Worm (Caenorhabditis elegans) whole organism, young adult: Measurements from ENCODE around the gene Y22D7AL.9.

Source experiments
- B0019.2 ChIP-seq: fragments of 200-800 bp; sonication (Bioruptor generic); conservative IDR thresholded peaks from 2 replicates; pipeline ENCODE4 v1.3.6; 2022; ENCODE audit warnings: missing genetic modification reagents, missing genetic modification characterization, missing compliant biosample characterization
- F22D6.2 ChIP-seq: sonication (generic microtip); optimal IDR thresholded peaks from 2 replicates; lab custom pipeline; 2016; ENCODE audit warnings: mild to moderate bottlenecking, missing genetic modification characterization, missing compliant biosample characterization
- F23B12.7 ChIP-seq: sonication (generic microtip); optimal IDR thresholded peaks from 2 replicates; lab custom pipeline; 2017; ENCODE audit warnings: missing genetic modification characterization, mild to moderate bottlenecking, missing compliant biosample characterization, antibody characterized with exemption, moderate library complexity; ENCODE audit not compliant: insufficient read depth
- F37B4.10 ChIP-seq: fragments of 200-800 bp; sonication (Bioruptor generic); IDR thresholded peaks from 2 replicates; pipeline ENCODE4 v1.3.6; 2022; ENCODE audit warnings: missing genetic modification characterization, missing compliant biosample characterization
- F49E8.2 ChIP-seq: sonication (generic microtip); optimal IDR thresholded peaks from 3 replicates; lab custom pipeline; 2017; ENCODE audit warnings: missing genetic modification characterization, mild to moderate bottlenecking, missing compliant biosample characterization, antibody characterized with exemption, moderate library complexity; ENCODE audit not compliant: insufficient read depth
- T26A5.8 ChIP-seq: sonication (generic microtip); optimal IDR thresholded peaks from 2 replicates; lab custom pipeline; 2016; ENCODE audit warnings: missing genetic modification characterization, missing compliant biosample characterization
- Y53F4B.3 ChIP-seq: fragments of 200-800 bp; sonication (Bioruptor generic); IDR thresholded peaks from 2 replicates; pipeline ENCODE4 v1.3.6; 2022; ENCODE audit warnings: missing genetic modification reagents, missing genetic modification characterization, missing compliant biosample characterization
- akir-1 ChIP-seq: fragments of 200-800 bp; sonication (Bioruptor generic); optimal IDR thresholded peaks from 2 replicates; lab custom pipeline; 2018; ENCODE audit warnings: mild to moderate bottlenecking, missing genetic modification characterization, moderate library complexity, missing compliant biosample characterization
- aptf-3 ChIP-seq: fragments of 200-800 bp; sonication (Bioruptor generic); IDR thresholded peaks from 2 replicates; pipeline ENCODE4 v1.3.6; 2022; ENCODE audit warnings: missing genetic modification characterization, missing compliant biosample characterization
- atf-7 ChIP-seq: sonication (generic microtip); optimal IDR thresholded peaks from 2 replicates; lab custom pipeline; 2017; ENCODE audit warnings: mild to moderate bottlenecking, missing genetic modification characterization, missing compliant biosample characterization
- attf-3 ChIP-seq: fragments of 200-800 bp; sonication (Bioruptor generic); conservative IDR thresholded peaks from 2 replicates; pipeline ENCODE4 v1.3.6; 2022; ENCODE audit warnings: missing genetic modification reagents, missing genetic modification characterization, missing compliant biosample characterization
- bed-1 ChIP-seq: fragments of 200-800 bp; sonication (Bioruptor generic); IDR thresholded peaks from 2 replicates; pipeline ENCODE4 v1.3.6; 2022; ENCODE audit warnings: missing genetic modification reagents, missing genetic modification characterization, missing compliant biosample characterization
- bed-2 ChIP-seq: fragments of 200-800 bp; sonication (Bioruptor generic); IDR thresholded peaks from 2 replicates; pipeline ENCODE4 v1.3.6; 2022; ENCODE audit warnings: missing genetic modification reagents, missing genetic modification characterization, missing compliant biosample characterization
- ceh-40 ChIP-seq: fragments of 200-800 bp; sonication (Bioruptor generic); IDR thresholded peaks from 2 replicates; pipeline ENCODE4 v1.3.6; 2022; ENCODE audit warnings: missing genetic modification characterization, missing compliant biosample characterization
- die-1 ChIP-seq: sonication (generic microtip); optimal IDR thresholded peaks from 2 replicates; lab custom pipeline; 2016; ENCODE audit warnings: missing genotype, mild to moderate bottlenecking, missing genetic modification characterization, missing compliant biosample characterization
- dpl-1 ChIP-seq: fragments of 150-350 bp; optimal IDR thresholded peaks from 2 replicates; lab custom pipeline; 2014; ENCODE audit warnings: missing biosample characterization, missing genetic modification reagents, missing genetic modification characterization
- egl-18 ChIP-seq: fragments of 200-800 bp; sonication (Bioruptor generic); IDR thresholded peaks from 2 replicates; pipeline ENCODE4 v1.3.6; 2022; ENCODE audit warnings: missing genetic modification reagents, missing genetic modification characterization, missing compliant biosample characterization
- egl-44 ChIP-seq: fragments of 200-800 bp; sonication (Bioruptor generic); IDR thresholded peaks from 2 replicates; pipeline ENCODE4 v1.3.6; 2022; ENCODE audit warnings: missing genetic modification reagents, missing genetic modification characterization, missing compliant biosample characterization
- fkh-3 ChIP-seq: sonication (generic microtip); optimal IDR thresholded peaks from 2 replicates; lab custom pipeline; 2016; ENCODE audit warnings: mild to moderate bottlenecking, missing genetic modification characterization, missing compliant biosample characterization
- hlh-26 ChIP-seq: fragments of 200-800 bp; sonication (Bioruptor generic); conservative IDR thresholded peaks from 2 replicates; pipeline ENCODE4 v1.3.6; 2022; ENCODE audit warnings: missing genetic modification reagents, missing genetic modification characterization, missing compliant biosample characterization
- hmg-1.2 ChIP-seq: fragments of 200-800 bp; sonication (Bioruptor generic); IDR thresholded peaks from 2 replicates; pipeline ENCODE4 v1.3.6; 2022; ENCODE audit warnings: missing genetic modification reagents, missing genetic modification characterization, missing compliant biosample characterization
- hrde-1 ChIP-seq: sonication (generic microtip); optimal IDR thresholded peaks from 2 replicates; lab custom pipeline; 2016; ENCODE audit warnings: missing genetic modification characterization, mild to moderate bottlenecking, missing compliant biosample characterization, moderate library complexity, missing genotype, missing genetic modification reagents, borderline replicate concordance
- lin-26 ChIP-seq: fragments of 200-800 bp; sonication (Bioruptor generic); IDR thresholded peaks from 2 replicates; pipeline ENCODE4 v1.3.6; 2022; ENCODE audit warnings: missing genetic modification reagents, missing genetic modification characterization, missing compliant biosample characterization
- lin-35 ChIP-seq, 3 experiments: fragments of 150-350 bp in 2 of 3; sonication (generic microtip) in 1 of 3; optimal IDR thresholded peaks; 2 replicates each; lab custom pipeline; 2014 to 2018; ENCODE audit warnings: missing biosample characterization in 3 of 3, missing genetic modification characterization in 3 of 3, missing genetic modification reagents in 3 of 3
- lin-40 ChIP-seq: sonication (generic microtip); optimal IDR thresholded peaks from 2 replicates; lab custom pipeline; 2016; ENCODE audit warnings: missing genetic modification characterization, mild to moderate bottlenecking, missing compliant biosample characterization, missing genotype, missing genetic modification reagents
- lin-54 ChIP-seq: fragments of 200-800 bp; sonication (Bioruptor generic); optimal IDR thresholded peaks from 2 replicates; lab custom pipeline; 2018; ENCODE audit warnings: mild to moderate bottlenecking, missing genetic modification characterization, missing compliant biosample characterization
- madf-10 ChIP-seq: sonication (generic microtip); optimal IDR thresholded peaks from 2 replicates; lab custom pipeline; 2016; ENCODE audit warnings: mild to moderate bottlenecking, missing genetic modification characterization, missing compliant biosample characterization
- madf-6 ChIP-seq: fragments of 200-800 bp; sonication (Bioruptor generic); IDR thresholded peaks from 2 replicates; pipeline ENCODE4 v1.3.6; 2022; ENCODE audit warnings: missing genetic modification reagents, missing genetic modification characterization, missing compliant biosample characterization
- madf-8 ChIP-seq: fragments of 200-800 bp; sonication (Bioruptor generic); conservative IDR thresholded peaks from 2 replicates; pipeline ENCODE4 v1.3.6; 2022; ENCODE audit warnings: missing genetic modification reagents, missing genetic modification characterization, missing compliant biosample characterization
- mcd-1 ChIP-seq: fragments of 200-800 bp; sonication (Bioruptor generic); IDR thresholded peaks from 2 replicates; pipeline ENCODE4 v1.3.6; 2022; ENCODE audit warnings: missing genetic modification reagents, missing genetic modification characterization, missing compliant biosample characterization
- mel-28 ChIP-seq: sonication (generic microtip); optimal IDR thresholded peaks from 2 replicates; lab custom pipeline; 2016; ENCODE audit warnings: borderline replicate concordance, mild to moderate bottlenecking, missing genetic modification characterization, missing compliant biosample characterization
- mes-4 ChIP-seq: sonication (generic microtip); optimal IDR thresholded peaks from 2 replicates; lab custom pipeline; 2016; ENCODE audit warnings: missing genotype, missing genetic modification characterization, missing compliant biosample characterization
- nfya-2 ChIP-seq: fragments of 200-800 bp; sonication (Bioruptor generic); IDR thresholded peaks from 2 replicates; pipeline ENCODE4 v1.3.6; 2022; ENCODE audit warnings: missing genetic modification reagents, missing genetic modification characterization, missing compliant biosample characterization
- nfyb-1 ChIP-seq: fragments of 200-800 bp; sonication (Bioruptor generic); IDR thresholded peaks from 2 replicates; pipeline ENCODE4 v1.3.6; 2022; ENCODE audit warnings: missing genetic modification reagents, missing genetic modification characterization, missing compliant biosample characterization
- nhr-120 ChIP-seq: fragments of 200-800 bp; sonication (Bioruptor generic); IDR thresholded peaks from 2 replicates; pipeline ENCODE4 v1.3.6; 2022; ENCODE audit warnings: missing genetic modification characterization, missing compliant biosample characterization
- nhr-179 ChIP-seq: sonication (generic microtip); optimal IDR thresholded peaks from 2 replicates; lab custom pipeline; 2016; ENCODE audit warnings: mild to moderate bottlenecking, missing genetic modification characterization, missing compliant biosample characterization
- nhr-27 ChIP-seq: fragments of 200-800 bp; sonication (Bioruptor generic); optimal IDR thresholded peaks from 2 replicates; lab custom pipeline; 2018; ENCODE audit warnings: mild to moderate bottlenecking, missing genetic modification characterization, moderate library complexity, missing compliant biosample characterization
- nhr-80 ChIP-seq: sonication (generic microtip); optimal IDR thresholded peaks from 2 replicates; lab custom pipeline; 2016; ENCODE audit warnings: missing genetic modification characterization, missing compliant biosample characterization
- pbrm-1 ChIP-seq: fragments of 200-800 bp; sonication (Bioruptor generic); IDR thresholded peaks from 2 replicates; pipeline ENCODE4 v1.3.6; 2022; ENCODE audit warnings: missing genetic modification reagents, missing genetic modification characterization, missing compliant biosample characterization
- repo-1 ChIP-seq: sonication (generic microtip); optimal IDR thresholded peaks from 2 replicates; lab custom pipeline; 2017; ENCODE audit warnings: mild to moderate bottlenecking, missing genetic modification characterization, missing compliant biosample characterization
- sdz-38 ChIP-seq: sonication (generic microtip); optimal IDR thresholded peaks from 2 replicates; lab custom pipeline; 2016; ENCODE audit warnings: missing genotype, missing genetic modification characterization, missing compliant biosample characterization
- snpc-1.1 ChIP-seq: sonication (generic microtip); optimal IDR thresholded peaks from 2 replicates; lab custom pipeline; 2017; ENCODE audit warnings: missing genetic modification characterization, mild to moderate bottlenecking, missing compliant biosample characterization, antibody characterized with exemption, moderate library complexity, missing genotype, missing genetic modification reagents; ENCODE audit not compliant: insufficient read depth
- snpc-3.4 ChIP-seq: sonication (generic microtip); optimal IDR thresholded peaks from 2 replicates; lab custom pipeline; 2017; ENCODE audit warnings: missing genetic modification characterization, mild to moderate bottlenecking, missing compliant biosample characterization, antibody characterized with exemption, moderate library complexity, missing genotype, missing genetic modification reagents
- tbx-9 ChIP-seq: sonication (generic microtip); optimal IDR thresholded peaks from 2 replicates; lab custom pipeline; 2016; ENCODE audit warnings: borderline replicate concordance, missing genetic modification characterization, inconsistent platforms, missing compliant biosample characterization
- xnd-1 ChIP-seq: sonication (generic microtip); optimal IDR thresholded peaks from 2 replicates; lab custom pipeline; 2016; ENCODE audit warnings: missing genotype, missing genetic modification reagents, missing genetic modification characterization, missing compliant biosample characterization
- zfh-2 ChIP-seq: fragments of 200-800 bp; sonication (Bioruptor generic); conservative IDR thresholded peaks from 2 replicates; pipeline ENCODE4 v1.3.6; 2022; ENCODE audit warnings: missing genetic modification reagents, missing genetic modification characterization, missing compliant biosample characterization
- ztf-26 ChIP-seq: sonication (generic microtip); optimal IDR thresholded peaks from 2 replicates; lab custom pipeline; 2017; ENCODE audit warnings: missing genetic modification characterization, missing compliant biosample characterization
- ztf-28 ChIP-seq: fragments of 200-800 bp; sonication (Bioruptor generic); IDR thresholded peaks from 2 replicates; pipeline ENCODE4 v1.3.6; 2022; ENCODE audit warnings: missing genetic modification reagents, missing genetic modification characterization, missing compliant biosample characterization

The Y22D7AL.9 gene

DNA sequence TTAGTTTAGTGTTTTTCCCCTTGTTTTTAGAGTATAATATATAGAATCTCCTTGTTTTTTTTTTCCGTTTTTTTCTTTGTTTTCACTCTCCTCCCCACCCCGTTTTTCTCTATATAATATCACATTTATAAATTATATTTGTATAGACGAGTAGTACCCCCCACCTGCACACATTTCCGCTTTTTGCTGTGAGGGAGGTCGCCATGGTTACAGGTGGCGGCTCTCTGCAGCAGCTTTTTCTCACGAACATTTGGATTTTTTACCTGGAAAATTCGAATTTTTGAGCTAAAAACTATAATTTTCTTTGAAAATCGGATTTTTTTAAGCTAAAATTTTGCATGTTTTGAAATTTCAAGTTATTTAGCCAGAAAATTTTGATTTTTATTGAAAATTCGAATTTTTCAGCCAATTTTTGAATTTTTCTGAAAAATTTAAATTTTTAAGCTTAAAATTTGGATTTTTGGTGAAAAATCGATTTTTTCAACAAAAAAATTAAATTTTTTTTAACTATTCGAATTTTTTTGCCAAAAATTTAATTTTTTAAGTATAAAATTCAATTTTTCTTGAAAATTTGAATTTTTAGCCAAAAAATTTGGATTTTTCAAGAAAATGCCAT is 11.9 kb upstream of the Y22D7AL.9 start:
- TF ChIP-seq nfya-2 = 0 out of 2 replicates have a peak, but pooled peaks have one; percentile 3
- TF ChIP-seq attf-3 (GFP tag; lab: Robert Waterston, UW) = no peak
- peak; percentile 78 for TF ChIP-seq lin-26 (GFP tag; lab: Robert Waterston, UW)
- no peak for TF ChIP-seq lin-35 (GFP tag; optimal IDR thresholded peaks at IDR 0.05; lab: Kevin White, UChicago)
- no peak for TF ChIP-seq xnd-1 (tag; lab: Kevin White, UChicago)
- TF ChIP-seq F23B12.7 = no peak
- TF ChIP-seq dpl-1 (GFP tag; lab: Kevin White, UChicago) = no peak
- no peak for TF ChIP-seq nhr-80
- TF ChIP-seq snpc-1.1 (tag; lab: Kevin White, UChicago) = no peak
- TF ChIP-seq madf-6 = peak; percentile 66
- no peak for TF ChIP-seq F37B4.10
- no peak for TF ChIP-seq egl-44 (GFP tag; lab: Robert Waterston, UW)
- peak; percentile 49 for TF ChIP-seq lin-54 (GFP tag; lab: Kevin White, UChicago)
- TF ChIP-seq pbrm-1 (GFP tag; lab: Robert Waterston, UW) = 0 out of 2 replicates have a peak, but pooled peaks have one; percentile 56
- TF ChIP-seq bed-2 = no peak
- no peak for TF ChIP-seq zfh-2 (GFP tag; lab: Robert Waterston, UW)
- TF ChIP-seq hrde-1 (tag; lab: Kevin White, UChicago) = peak; percentile 65
- no peak for TF ChIP-seq egl-18 (GFP tag; lab: Robert Waterston, UW)
- TF ChIP-seq snpc-3.4 (tag; lab: Kevin White, UChicago) = no peak
- peak; percentile 54 for TF ChIP-seq T26A5.8 (tag; lab: Kevin White, UChicago)
- TF ChIP-seq hlh-26 = no peak
- 0 out of 2 replicates have a peak, but pooled peaks have one; percentile 26 for TF ChIP-seq bed-1
- TF ChIP-seq Y53F4B.3 (GFP tag; lab: Robert Waterston, UW) = no peak
- peak; percentile 82; the same call in 1 of the 2 replicates for TF ChIP-seq aptf-3 (GFP tag; lab: Robert Waterston, UW)
- TF ChIP-seq nhr-179 = no peak
- TF ChIP-seq lin-40 (tag; lab: Kevin White, UChicago) = no peak
- peak; percentile 87 for TF ChIP-seq fkh-3
- TF ChIP-seq ztf-26 = peak; percentile 6
- peak; percentile 74 for TF ChIP-seq F49E8.2 (tag; lab: Kevin White, UChicago)
- TF ChIP-seq akir-1 (GFP tag; lab: Kevin White, UChicago) = no peak
- TF ChIP-seq madf-8 = no peak
- 0 out of 2 replicates have a peak, but pooled peaks have one; percentile 18 for TF ChIP-seq ceh-40 (GFP tag; lab: Robert Waterston, UW)
- TF ChIP-seq atf-7 = peak; percentile 66
- TF ChIP-seq B0019.2 = no peak
- peak; percentile 15; the same call in 1 of the 2 replicates for TF ChIP-seq hmg-1.2
- peak; percentile 57 for TF ChIP-seq mcd-1 (GFP tag; lab: Robert Waterston, UW)
- TF ChIP-seq madf-10 (tag; lab: Kevin White, UChicago) = peak; percentile 32
- TF ChIP-seq nfyb-1 = peak; percentile 80
- no peak for TF ChIP-seq F22D6.2 (tag; lab: Kevin White, UChicago)
- no peak for TF ChIP-seq sdz-38 (tag; lab: Kevin White, UChicago)
- TF ChIP-seq ztf-28 = no peak
- no peak for TF ChIP-seq nhr-27
- TF ChIP-seq mes-4 (tag; lab: Kevin White, UChicago) = no peak
- no peak for TF ChIP-seq repo-1
- peak; percentile 80 for TF ChIP-seq tbx-9 (tag; lab: Kevin White, UChicago)
- TF ChIP-seq die-1 (tag; lab: Kevin White, UChicago) = peak; percentile 41
- TF ChIP-seq nhr-120 = 0 out of 2 replicates have a peak, but pooled peaks have one; percentile 74
- TF ChIP-seq mel-28 (tag; lab: Kevin White, UChicago) = no peak
